Worm (Caenorhabditis elegans) whole organism, L3 larva: ENCODE results near the gene F41E6.17.

Source experiments
- mdl-1 ChIP-seq: fragments of 150-350 bp; optimal IDR thresholded peaks from 2 replicates; lab custom pipeline; 2014; ENCODE audit warnings: missing biosample characterization, missing genetic modification characterization
- skn-1 ChIP-seq: fragments of 150-350 bp; optimal IDR thresholded peaks from 2 replicates; lab custom pipeline; 2014; ENCODE audit warnings: missing biosample characterization, missing genetic modification characterization
- ztf-11 ChIP-seq: fragments of 150-350 bp; optimal IDR thresholded peaks from 2 replicates; lab custom pipeline; 2014; ENCODE audit warnings: missing biosample characterization, missing genetic modification characterization

ce11 chrV:8602638-8603037 is 21.3 kb upstream of the F41E6.17 start, which contains the start of gene F41E6.15:
- TF ChIP-seq mdl-1 (tag; lab: Kevin White, UChicago): no peak
- no peak for TF ChIP-seq ztf-11 (tag; lab: Kevin White, UChicago)
- TF ChIP-seq skn-1 (tag; lab: Kevin White, UChicago): no peak
